Worm (Caenorhabditis elegans): ENCODE results near the gene grd-16.

grd-16 gene

ce11 chrIV:2476386-2476785, at the start of gene grd-16:
Gene grd-16 (plus strand): TSS chrIV:2476686.
- TF ChIP-seq flt-1 (GFP tag; IDR thresholded peaks at IDR 0.05) = no peak
- TF ChIP-seq ztf-29 (GFP tag; IDR thresholded peaks at IDR 0.05) = no peak
- TF ChIP-seq cog-1 (tag; optimal IDR thresholded peaks at IDR 0.05) = no peak
- no peak for TF ChIP-seq ztf-23 (GFP tag; IDR thresholded peaks at IDR 0.05)
- TF ChIP-seq klf-2 (GFP tag; conservative IDR thresholded peaks at IDR 0.05) = no peak
- TF ChIP-seq med-1 (GFP tag; optimal IDR thresholded peaks at IDR 0.05; ENCODE audit: insufficient read depth) = no peak
- TF ChIP-seq ref-1 (GFP tag; conservative IDR thresholded peaks at IDR 0.05) = no peak
- TF ChIP-seq T22C8.4 (GFP tag; IDR thresholded peaks at IDR 0.05) = no peak

DNA sequence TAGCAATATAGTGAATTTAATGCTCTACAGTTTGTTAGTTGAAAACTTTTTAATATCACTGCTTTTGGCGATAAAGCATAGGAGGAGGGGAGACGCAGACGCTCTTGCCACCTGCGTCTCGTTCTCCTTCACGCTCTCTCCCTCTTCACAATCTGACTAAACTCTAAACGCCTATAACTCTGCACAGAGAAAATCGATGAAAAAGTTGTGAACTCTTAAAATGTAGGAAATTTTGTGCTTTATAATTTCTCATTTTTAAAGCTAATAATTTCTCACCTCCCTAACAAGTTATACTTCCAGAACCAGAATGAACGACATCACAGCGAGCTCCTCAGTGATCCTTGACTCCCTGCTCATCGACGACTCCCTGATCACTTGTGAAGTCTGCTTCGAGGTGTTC, 43.8 kb upstream of the grd-16 start, which contains the start of gene C45G7.4:
C45G7.4 (plus strand) TSS at position 301 of the 400 bp plus-strand sequence.
- TF ChIP-seq ztf-29 (GFP tag; IDR thresholded peaks at IDR 0.05) (no peak), cog-1 (tag; optimal IDR thresholded peaks at IDR 0.05) (no peak), T22C8.4 (GFP tag; IDR thresholded peaks at IDR 0.05) (no peak), tab-1 (GFP tag; IDR thresholded peaks at IDR 0.05) (no peak), med-1 (GFP tag; optimal IDR thresholded peaks at IDR 0.05; ENCODE audit: insufficient read depth) (no peak), ztf-23 (GFP tag; IDR thresholded peaks at IDR 0.05) (no peak), flt-1 (GFP tag; IDR thresholded peaks at IDR 0.05) (no peak), ref-1 (GFP tag; conservative IDR thresholded peaks at IDR 0.05) (no peak), klf-2 (GFP tag; conservative IDR thresholded peaks at IDR 0.05) (no peak)

DNA sequence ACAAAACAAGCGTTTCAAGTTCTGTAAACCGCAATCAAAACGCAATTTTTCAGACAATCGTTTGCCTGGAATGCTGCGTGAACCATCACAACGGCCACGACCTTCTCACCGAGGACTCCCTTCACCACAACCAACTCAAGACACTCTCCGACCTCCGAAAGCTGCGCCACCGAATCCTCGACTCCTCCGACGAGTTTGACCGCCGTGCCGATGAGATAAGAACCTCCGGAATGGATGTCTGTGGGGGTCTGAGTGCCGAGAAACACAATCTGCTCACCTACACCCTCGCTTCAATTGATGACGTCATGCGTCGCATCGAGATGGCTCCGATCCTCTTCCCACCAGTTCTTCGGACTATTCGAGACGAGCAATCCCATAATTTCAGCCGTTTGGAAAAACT, 42.1 kb upstream of the grd-16 start:
- no peak for TF ChIP-seq cog-1 (tag; optimal IDR thresholded peaks at IDR 0.05)
- no peak for TF ChIP-seq T22C8.4 (GFP tag; IDR thresholded peaks at IDR 0.05)
- TF ChIP-seq klf-2 (GFP tag; conservative IDR thresholded peaks at IDR 0.05) = no peak
- TF ChIP-seq med-1 (GFP tag; optimal IDR thresholded peaks at IDR 0.05; ENCODE audit: insufficient read depth) = no peak
- no peak for TF ChIP-seq tab-1 (GFP tag; IDR thresholded peaks at IDR 0.05)
- TF ChIP-seq ref-1 (GFP tag; conservative IDR thresholded peaks at IDR 0.05) = no peak

DNA sequence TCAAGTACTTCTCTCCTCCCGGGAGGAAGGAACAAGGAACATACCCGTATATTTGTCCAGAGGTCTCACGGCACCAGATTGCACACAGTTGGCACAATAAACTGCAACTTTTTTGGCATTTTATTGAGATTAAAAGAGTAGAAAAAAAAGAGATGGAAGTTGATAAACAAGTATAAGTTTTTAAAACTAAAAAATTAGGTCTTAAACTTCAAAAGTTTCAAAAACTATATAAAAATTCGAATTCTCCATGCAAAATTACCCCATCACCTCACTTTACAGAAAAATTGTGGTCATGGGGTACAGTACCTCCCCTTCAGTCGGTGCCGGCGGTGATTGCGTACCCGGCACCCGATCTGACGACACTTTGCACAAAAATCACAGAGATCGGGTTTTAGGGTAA, 25.3 kb upstream of the grd-16 start, which contains the start of gene C45G7.13:
C45G7.13 (minus strand) TSS at position 101 of the 400 bp plus-strand sequence.
- TF ChIP-seq tab-1 (GFP tag; IDR thresholded peaks at IDR 0.05) = no peak
- no peak for TF ChIP-seq med-1 (GFP tag; optimal IDR thresholded peaks at IDR 0.05; ENCODE audit: insufficient read depth)
- TF ChIP-seq flt-1 (GFP tag; IDR thresholded peaks at IDR 0.05) = no peak
- no peak for TF ChIP-seq ztf-23 (GFP tag; IDR thresholded peaks at IDR 0.05)
- no peak for TF ChIP-seq ztf-29 (GFP tag; IDR thresholded peaks at IDR 0.05)
- no peak for TF ChIP-seq ref-1 (GFP tag; conservative IDR thresholded peaks at IDR 0.05)
- no peak for TF ChIP-seq T22C8.4 (GFP tag; IDR thresholded peaks at IDR 0.05)

DNA sequence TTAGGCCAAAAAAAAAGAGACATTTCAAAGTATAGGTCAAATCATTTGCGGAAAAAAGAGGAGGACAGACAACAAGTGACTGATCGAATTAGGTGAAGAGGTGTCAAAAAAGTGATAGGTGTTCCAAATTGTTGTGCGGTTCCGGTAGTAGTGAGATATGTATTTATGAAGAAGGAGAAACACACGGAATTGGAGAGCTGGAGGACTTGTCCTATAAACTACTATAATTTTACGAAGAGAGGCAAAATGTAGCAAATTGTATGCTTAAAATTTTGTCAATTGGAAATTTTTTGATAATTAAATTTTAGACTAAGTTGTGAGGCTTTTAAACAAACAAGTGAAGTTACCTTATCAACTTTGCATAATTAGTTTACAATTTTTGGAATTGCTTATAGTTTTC, 24.8 kb upstream of the grd-16 start:
- no peak for TF ChIP-seq klf-2 (GFP tag; conservative IDR thresholded peaks at IDR 0.05)
- TF ChIP-seq flt-1 (GFP tag; IDR thresholded peaks at IDR 0.05) = no peak
- TF ChIP-seq ztf-23 (GFP tag; IDR thresholded peaks at IDR 0.05) = no peak
- no peak for TF ChIP-seq med-1 (GFP tag; optimal IDR thresholded peaks at IDR 0.05; ENCODE audit: insufficient read depth)
- TF ChIP-seq ztf-29 (GFP tag; IDR thresholded peaks at IDR 0.05) = no peak
- no peak for TF ChIP-seq ref-1 (GFP tag; conservative IDR thresholded peaks at IDR 0.05)
- TF ChIP-seq tab-1 (GFP tag; IDR thresholded peaks at IDR 0.05) = no peak
- no peak for TF ChIP-seq T22C8.4 (GFP tag; IDR thresholded peaks at IDR 0.05)
- no peak for TF ChIP-seq cog-1 (tag; optimal IDR thresholded peaks at IDR 0.05)

- TF ChIP-seq T22C8.4 (GFP tag; IDR thresholded peaks at IDR 0.05) (no peak), ztf-29 (GFP tag; IDR thresholded peaks at IDR 0.05) (no peak), flt-1 (GFP tag; IDR thresholded peaks at IDR 0.05) (no peak), med-1 (GFP tag; optimal IDR thresholded peaks at IDR 0.05; ENCODE audit: insufficient read depth) (no peak), klf-2 (GFP tag; conservative IDR thresholded peaks at IDR 0.05) (no peak), ztf-23 (GFP tag; IDR thresholded peaks at IDR 0.05) (no peak), tab-1 (GFP tag; IDR thresholded peaks at IDR 0.05) (no peak), cog-1 (tag; optimal IDR thresholded peaks at IDR 0.05) (no peak), ref-1 (GFP tag; conservative IDR thresholded peaks at IDR 0.05) (no peak)
Measured at ce11 chrIV:2455128-2455527, 21.4 kb upstream of the grd-16 start.

ce11 chrIV:2461396-2461795, 15.1 kb upstream of the grd-16 start:
- TF ChIP-seq flt-1 (GFP tag; IDR thresholded peaks at IDR 0.05) (no peak), med-1 (GFP tag; optimal IDR thresholded peaks at IDR 0.05; ENCODE audit: insufficient read depth) (no peak), ztf-23 (GFP tag; IDR thresholded peaks at IDR 0.05) (no peak), tab-1 (GFP tag; IDR thresholded peaks at IDR 0.05) (no peak), ztf-29 (GFP tag; IDR thresholded peaks at IDR 0.05) (no peak), cog-1 (tag; optimal IDR thresholded peaks at IDR 0.05) (no peak), ref-1 (GFP tag; conservative IDR thresholded peaks at IDR 0.05) (no peak), T22C8.4 (GFP tag; IDR thresholded peaks at IDR 0.05) (no peak), klf-2 (GFP tag; conservative IDR thresholded peaks at IDR 0.05) (no peak)

DNA sequence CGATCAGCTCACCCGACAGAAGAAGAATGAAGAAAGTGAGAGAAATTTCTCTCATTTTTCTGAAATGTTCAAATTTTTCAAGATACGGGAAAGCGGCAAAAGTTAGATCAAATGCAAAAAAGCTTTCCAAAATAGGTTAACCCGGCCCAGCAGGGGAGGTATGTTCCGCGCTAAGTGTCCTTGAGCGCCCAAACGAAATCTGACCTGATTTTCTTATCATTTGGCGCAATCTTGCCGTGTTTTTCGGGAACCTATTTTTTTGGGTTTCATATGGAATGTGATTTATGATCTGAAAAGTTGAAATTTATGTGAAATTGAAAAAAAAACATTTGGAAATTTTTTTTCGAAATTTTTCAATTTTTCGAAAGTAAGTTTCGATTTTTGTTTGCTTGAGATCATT, 13.2 kb upstream of the grd-16 start, which contains the start of gene cdh-10:
cdh-10 (minus strand) TSS at position 59 of the 400 bp plus-strand sequence.
- no peak for TF ChIP-seq cog-1 (tag; optimal IDR thresholded peaks at IDR 0.05)
- TF ChIP-seq ztf-29 (GFP tag; IDR thresholded peaks at IDR 0.05) = no peak
- TF ChIP-seq klf-2 (GFP tag; conservative IDR thresholded peaks at IDR 0.05) = no peak
- no peak for TF ChIP-seq T22C8.4 (GFP tag; IDR thresholded peaks at IDR 0.05)
- no peak for TF ChIP-seq flt-1 (GFP tag; IDR thresholded peaks at IDR 0.05)
- TF ChIP-seq med-1 (GFP tag; optimal IDR thresholded peaks at IDR 0.05; ENCODE audit: insufficient read depth) = no peak
- TF ChIP-seq ref-1 (GFP tag; conservative IDR thresholded peaks at IDR 0.05) = no peak
- TF ChIP-seq tab-1 (GFP tag; IDR thresholded peaks at IDR 0.05) = no peak
- no peak for TF ChIP-seq ztf-23 (GFP tag; IDR thresholded peaks at IDR 0.05)

- TF ChIP-seq ztf-29 (GFP tag; IDR thresholded peaks at IDR 0.05) = no peak
- TF ChIP-seq cog-1 (tag; optimal IDR thresholded peaks at IDR 0.05) = no peak
Measured at ce11 chrIV:2464156-2464555, 12.3 kb upstream of the grd-16 start, which contains the start of gene ilys-3. Gene ilys-3 (plus strand): TSS chrIV:2464456.

DNA sequence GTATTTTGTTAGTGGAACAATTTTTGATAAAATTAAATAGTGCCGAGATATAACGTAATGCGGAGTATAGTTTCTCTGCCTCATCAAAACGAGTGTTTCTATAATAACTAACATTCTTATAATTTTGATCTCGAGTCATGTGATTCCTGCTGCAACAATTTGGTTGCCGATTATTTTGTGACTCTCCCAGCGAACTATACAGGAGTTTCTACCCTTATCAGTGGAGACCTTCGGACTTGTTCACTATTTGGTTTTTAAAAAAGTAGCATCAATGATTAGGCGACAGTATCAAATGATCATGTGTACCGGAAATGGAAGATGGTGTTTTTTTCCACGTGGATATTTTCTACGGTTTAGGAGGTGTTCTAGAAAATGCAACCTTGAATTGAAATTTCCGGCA, 10.2 kb upstream of the grd-16 start:
- TF ChIP-seq ref-1 (GFP tag; conservative IDR thresholded peaks at IDR 0.05) = no peak
- no peak for TF ChIP-seq ztf-23 (GFP tag; IDR thresholded peaks at IDR 0.05)
- no peak for TF ChIP-seq ztf-29 (GFP tag; IDR thresholded peaks at IDR 0.05)
- TF ChIP-seq T22C8.4 (GFP tag; IDR thresholded peaks at IDR 0.05) = no peak
- no peak for TF ChIP-seq klf-2 (GFP tag; conservative IDR thresholded peaks at IDR 0.05)
- TF ChIP-seq tab-1 (GFP tag; IDR thresholded peaks at IDR 0.05) = no peak
- TF ChIP-seq med-1 (GFP tag; optimal IDR thresholded peaks at IDR 0.05; ENCODE audit: insufficient read depth) = no peak
- TF ChIP-seq cog-1 (tag; optimal IDR thresholded peaks at IDR 0.05) = no peak
- no peak for TF ChIP-seq flt-1 (GFP tag; IDR thresholded peaks at IDR 0.05)

All from whole organism, midembryonic.